Worm (Caenorhabditis elegans) whole organism, midembryonic: Measurements from ENCODE around the gene C55A6.7.

Source experiments
- T22C8.4 ChIP-seq: fragments of 200-800 bp; sonication (Bioruptor generic); IDR thresholded peaks from 2 replicates; pipeline ENCODE4 v1.3.6; 2022; ENCODE audit warnings: missing genetic modification characterization, missing compliant biosample characterization
- cog-1 ChIP-seq: sonication (generic microtip); optimal IDR thresholded peaks from 2 replicates; lab custom pipeline; 2016; ENCODE audit warnings: missing genetic modification characterization, missing compliant biosample characterization
- flt-1 ChIP-seq: fragments of 200-800 bp; sonication (Bioruptor generic); IDR thresholded peaks from 2 replicates; pipeline ENCODE4 v1.3.6; 2022; ENCODE audit warnings: missing genetic modification characterization, missing compliant biosample characterization
- klf-2 ChIP-seq: fragments of 200-800 bp; sonication (Bioruptor generic); conservative IDR thresholded peaks from 2 replicates; pipeline ENCODE4 v1.3.6; 2022; ENCODE audit warnings: missing genetic modification reagents, missing genetic modification characterization, missing compliant biosample characterization
- med-1 ChIP-seq: sonication (generic microtip); optimal IDR thresholded peaks from 2 replicates; lab custom pipeline; 2017; ENCODE audit warnings: missing genetic modification characterization, mild to moderate bottlenecking, missing compliant biosample characterization, antibody characterized with exemption, missing genetic modification reagents; ENCODE audit not compliant: insufficient read depth
- ref-1 ChIP-seq: fragments of 200-800 bp; sonication (Bioruptor generic); conservative IDR thresholded peaks from 2 replicates; pipeline ENCODE4 v1.3.6; 2022; ENCODE audit warnings: missing genetic modification reagents, missing genetic modification characterization, missing compliant biosample characterization
- tab-1 ChIP-seq: fragments of 200-800 bp; sonication (Bioruptor generic); IDR thresholded peaks from 2 replicates; pipeline ENCODE4 v1.3.6; 2022; ENCODE audit warnings: missing genetic modification characterization, missing compliant biosample characterization
- ztf-23 ChIP-seq: fragments of 200-800 bp; sonication (Bioruptor generic); IDR thresholded peaks from 2 replicates; pipeline ENCODE4 v1.3.6; 2022; ENCODE audit warnings: missing genetic modification reagents, missing genetic modification characterization, missing compliant biosample characterization
- ztf-29 ChIP-seq: fragments of 200-800 bp; sonication (Bioruptor generic); IDR thresholded peaks from 2 replicates; pipeline ENCODE4 v1.3.6; 2022; ENCODE audit warnings: missing genetic modification reagents, missing genetic modification characterization, missing compliant biosample characterization

DNA sequence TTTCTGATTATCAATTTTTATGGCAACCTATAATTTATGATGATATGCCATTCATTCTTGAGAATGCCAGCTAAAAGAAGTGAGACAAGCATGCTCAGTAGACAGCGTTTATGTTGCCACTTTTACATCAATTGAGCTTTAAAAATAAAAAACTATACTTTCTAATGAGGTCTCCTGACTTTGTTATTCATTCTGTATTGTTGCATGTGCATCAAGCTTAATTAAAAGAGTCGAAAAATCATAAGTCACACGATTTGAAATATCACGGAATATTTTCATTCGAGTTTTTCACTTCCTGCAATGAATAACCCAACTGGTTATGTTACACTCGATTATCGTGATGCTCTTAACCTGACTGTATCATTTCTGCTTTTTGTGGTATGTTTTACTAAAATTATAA lies 42.3 kb upstream of the C55A6.7 start, which contains the start of gene srx-86:
- no peak for TF ChIP-seq flt-1 (GFP tag; lab: Robert Waterston, UW)
- no peak for TF ChIP-seq klf-2 (GFP tag; lab: Robert Waterston, UW)
- no peak for TF ChIP-seq cog-1
- no peak for TF ChIP-seq T22C8.4 (GFP tag; lab: Robert Waterston, UW)
- TF ChIP-seq tab-1 (GFP tag; lab: Robert Waterston, UW) = no peak
- no peak for TF ChIP-seq ztf-29
- TF ChIP-seq ztf-23 (GFP tag; lab: Robert Waterston, UW) = no peak
- no peak for TF ChIP-seq med-1 (GFP tag; lab: Kevin White, UChicago)
- no peak for TF ChIP-seq ref-1 (GFP tag; lab: Robert Waterston, UW)
